Worm (Caenorhabditis elegans) whole organism, L4 larva: Measurements from ENCODE around the gene exos-4.1.
A peak's percentile ranks its signal among the peaks of the same experiment; 100 is the strongest.

Experiments
- F10B5.3 ChIP-seq: sonication (generic microtip); optimal IDR thresholded peaks from 2 replicates; lab custom pipeline; 2016; ENCODE audit warnings: mild to moderate bottlenecking, missing genetic modification characterization, missing compliant biosample characterization
- F49E8.2 ChIP-seq: sonication (generic microtip); optimal IDR thresholded peaks from 2 replicates; lab custom pipeline; 2016; ENCODE audit warnings: missing compliant biosample characterization, mild to moderate bottlenecking, missing genetic modification characterization, borderline replicate concordance
- R02D3.7 ChIP-seq: fragments of 150-350 bp; sonication (generic microtip); optimal IDR thresholded peaks from 3 replicates; lab custom pipeline; 2014; ENCODE audit warnings: missing biosample characterization, missing genetic modification characterization
- T26A8.4 ChIP-seq: fragments of 200-800 bp; sonication (Bioruptor generic); IDR thresholded peaks from 2 replicates; pipeline ENCODE4 v1.3.6; 2022; ENCODE audit warnings: missing genetic modification characterization, missing compliant biosample characterization
- ZK546.5 ChIP-seq, 2 experiments: sonication (generic microtip); optimal IDR thresholded peaks; 2 replicates each; lab custom pipeline; 2017; ENCODE audit warnings: missing biosample characterization in 2 of 2, missing genetic modification characterization in 2 of 2
- aha-1 ChIP-seq: fragments of 150-350 bp; peaks from one replicate; lab custom pipeline; 2014; ENCODE audit warnings: missing biosample characterization, missing genetic modification characterization
- ama-1 ChIP-seq: fragments of 150-350 bp; optimal IDR thresholded peaks from 2 replicates; lab custom pipeline; 2014; ENCODE audit warnings: inconsistent platforms, mixed read lengths
- ces-1 ChIP-seq: fragments of 150-350 bp; sonication (generic microtip); optimal IDR thresholded peaks from 4 replicates; lab custom pipeline; 2014; ENCODE audit warnings: missing biosample characterization, missing genetic modification reagents, missing genetic modification characterization
- ctbp-1 ChIP-seq: fragments of 200-800 bp; sonication (Bioruptor generic); IDR thresholded peaks from 2 replicates; pipeline ENCODE4 v1.3.6; 2022; ENCODE audit warnings: missing genetic modification reagents, missing genetic modification characterization, missing compliant biosample characterization
- daf-16 ChIP-seq, 3 experiments: sonication (generic microtip); optimal IDR thresholded peaks; 2 replicates each; lab custom pipeline; 2016 to 2017; ENCODE audit warnings: missing genetic modification characterization in 3 of 3, missing genetic modification reagents in 3 of 3, mild to moderate bottlenecking in 2 of 3, missing compliant biosample characterization in 2 of 3, missing biosample characterization in 1 of 3, moderate library complexity in 1 of 3
- dmd-6 ChIP-seq: fragments of 200-800 bp; sonication (Bioruptor generic); IDR thresholded peaks from 2 replicates; pipeline ENCODE4 v1.3.6; 2022; ENCODE audit warnings: missing genetic modification reagents, missing genetic modification characterization, missing compliant biosample characterization
- dmd-8 ChIP-seq: fragments of 200-800 bp; sonication (Bioruptor generic); IDR thresholded peaks from 2 replicates; pipeline ENCODE4 v1.3.6; 2022; ENCODE audit warnings: missing genetic modification characterization, missing compliant biosample characterization
- dmd-9 ChIP-seq: fragments of 200-800 bp; sonication (Bioruptor generic); IDR thresholded peaks from 2 replicates; pipeline ENCODE4 v1.3.6; 2022; ENCODE audit warnings: missing genetic modification reagents, missing genetic modification characterization, missing compliant biosample characterization
- dve-1 ChIP-seq: sonication (generic microtip); optimal IDR thresholded peaks from 2 replicates; lab custom pipeline; 2017; ENCODE audit warnings: antibody characterized with exemption, mild to moderate bottlenecking, missing genetic modification characterization, missing compliant biosample characterization; ENCODE audit not compliant: insufficient read depth
- egl-27 ChIP-seq: sonication (generic microtip); optimal IDR thresholded peaks from 3 replicates; lab custom pipeline; 2017; ENCODE audit warnings: missing biosample characterization, missing genetic modification reagents, missing genetic modification characterization
- egl-43 ChIP-seq: fragments of 200-800 bp; sonication (Bioruptor generic); IDR thresholded peaks from 2 replicates; pipeline ENCODE4 v1.3.6; 2022; ENCODE audit warnings: missing genetic modification reagents, missing genetic modification characterization, missing compliant biosample characterization
- fkh-10 ChIP-seq: fragments of 150-350 bp; optimal IDR thresholded peaks from 2 replicates; lab custom pipeline; 2014; ENCODE audit warnings: missing biosample characterization, missing genetic modification reagents, missing genetic modification characterization
- gei-8 ChIP-seq: fragments of 200-800 bp; sonication (Bioruptor generic); optimal IDR thresholded peaks from 2 replicates; lab custom pipeline; 2018; ENCODE audit warnings: mild to moderate bottlenecking, missing genetic modification characterization, missing compliant biosample characterization
- hlh-30 ChIP-seq: sonication (generic microtip); optimal IDR thresholded peaks from 2 replicates; lab custom pipeline; 2017; ENCODE audit warnings: antibody characterized with exemption, mild to moderate bottlenecking, missing genetic modification characterization, missing compliant biosample characterization; ENCODE audit not compliant: insufficient read depth
- hmg-1.1 ChIP-seq: fragments of 200-800 bp; sonication (Bioruptor generic); IDR thresholded peaks from 2 replicates; pipeline ENCODE4 v1.3.6; 2022; ENCODE audit warnings: missing genetic modification reagents, missing genetic modification characterization, missing compliant biosample characterization
- lin-38 ChIP-seq: fragments of 200-800 bp; sonication (Bioruptor generic); IDR thresholded peaks from 2 replicates; pipeline ENCODE4 v1.3.6; 2022; ENCODE audit warnings: missing genetic modification reagents, missing genetic modification characterization, missing compliant biosample characterization
- lir-3 ChIP-seq: sonication (generic microtip); optimal IDR thresholded peaks from 2 replicates; lab custom pipeline; 2016; ENCODE audit warnings: mild to moderate bottlenecking, missing genetic modification characterization, missing compliant biosample characterization
- madf-5 ChIP-seq, 2 experiments: fragments of 200-800 bp; sonication (Bioruptor generic); IDR thresholded peaks; 2 replicates each; pipeline ENCODE4 v1.3.6; 2022; ENCODE audit warnings: missing compliant biosample characterization in 2 of 2, missing genetic modification characterization in 2 of 2
- mes-2 ChIP-seq: sonication (generic microtip); optimal IDR thresholded peaks from 2 replicates; lab custom pipeline; 2016; ENCODE audit warnings: missing genotype, mild to moderate bottlenecking, missing genetic modification characterization, missing compliant biosample characterization; ENCODE audit not compliant: poor library complexity, severe bottlenecking
- mxl-2 ChIP-seq: fragments of 200-800 bp; sonication (Bioruptor generic); conservative IDR thresholded peaks from 2 replicates; pipeline ENCODE4 v1.3.6; 2022; ENCODE audit warnings: missing genetic modification reagents, missing genetic modification characterization, missing compliant biosample characterization
- nhr-111 ChIP-seq: fragments of 200-800 bp; sonication (Bioruptor generic); optimal IDR thresholded peaks from 2 replicates; lab custom pipeline; 2018; ENCODE audit warnings: mild to moderate bottlenecking, missing genetic modification characterization, missing compliant biosample characterization
- nhr-28 ChIP-seq: fragments of 150-350 bp; optimal IDR thresholded peaks from 2 replicates; lab custom pipeline; 2014; ENCODE audit warnings: missing biosample characterization, missing genetic modification characterization
- nhr-42 ChIP-seq: fragments of 200-800 bp; sonication (Bioruptor generic); IDR thresholded peaks from 2 replicates; pipeline ENCODE4 v1.3.6; 2022; ENCODE audit warnings: missing genetic modification characterization, missing compliant biosample characterization
- nhr-77 ChIP-seq: fragments of 150-350 bp; optimal IDR thresholded peaks from 2 replicates; lab custom pipeline; 2014; ENCODE audit warnings: missing biosample characterization, missing genetic modification characterization
- rbr-2 ChIP-seq: sonication (generic microtip); optimal IDR thresholded peaks from 2 replicates; lab custom pipeline; 2016; ENCODE audit warnings: missing genotype, missing genetic modification characterization, missing compliant biosample characterization
- sdz-12 ChIP-seq: fragments of 200-800 bp; sonication (Bioruptor generic); optimal IDR thresholded peaks from 2 replicates; lab custom pipeline; 2018; ENCODE audit warnings: mild to moderate bottlenecking, missing genetic modification characterization, missing compliant biosample characterization
- set-16 ChIP-seq: fragments of 200-800 bp; sonication (Bioruptor generic); IDR thresholded peaks from 2 replicates; pipeline ENCODE4 v1.3.6; 2022; ENCODE audit warnings: missing genetic modification reagents, missing genetic modification characterization, missing compliant biosample characterization
- skn-1 ChIP-seq: fragments of 150-350 bp; optimal IDR thresholded peaks from 2 replicates; lab custom pipeline; 2014; ENCODE audit warnings: missing biosample characterization, missing genetic modification characterization
- spr-1 ChIP-seq: sonication (generic microtip); optimal IDR thresholded peaks from 2 replicates; lab custom pipeline; 2016; ENCODE audit warnings: mild to moderate bottlenecking, missing genetic modification characterization, missing compliant biosample characterization
- unc-130 ChIP-seq: sonication (generic microtip); optimal IDR thresholded peaks from 2 replicates; lab custom pipeline; 2016; ENCODE audit warnings: missing genetic modification reagents, missing genetic modification characterization, missing compliant biosample characterization
- zag-1 ChIP-seq: fragments of 150-350 bp; optimal IDR thresholded peaks from 2 replicates; lab custom pipeline; 2014; ENCODE audit warnings: missing biosample characterization, missing genetic modification characterization
- zfp-2 ChIP-seq: sonication (generic microtip); optimal IDR thresholded peaks from 2 replicates; lab custom pipeline; 2016; ENCODE audit warnings: mild to moderate bottlenecking, missing genetic modification characterization, missing compliant biosample characterization

The exos-4.1 gene

ce11 chrIV:13057418-13057817 is 41.4 kb upstream of the exos-4.1 start, which contains the start of gene scl-2 (continued):
- no peak for TF ChIP-seq gei-8 (GFP tag; lab: Kevin White, UChicago)
- no peak for TF ChIP-seq nhr-42
- peak; percentile 95 for TF ChIP-seq nhr-77
- peak; percentile 95 for TF ChIP-seq nhr-28
- TF ChIP-seq spr-1 = no peak
- no peak for TF ChIP-seq T26A8.4
- no peak for TF ChIP-seq hmg-1.1 (GFP tag; lab: Robert Waterston, UW)
- TF ChIP-seq R02D3.7 (tag; lab: Kevin White, UChicago) = no peak
- no peak for TF ChIP-seq egl-27
- TF ChIP-seq hlh-30 = peak; percentile 70
- no peak for TF ChIP-seq dmd-8 (GFP tag; lab: Robert Waterston, UW)
- no peak for TF ChIP-seq rbr-2 (tag; lab: Kevin White, UChicago)
- TF ChIP-seq fkh-10 = no peak
- no peak for TF ChIP-seq lin-38 (GFP tag; lab: Robert Waterston, UW)
- TF ChIP-seq ama-1 (lab: Kevin White, UChicago) = peak; percentile 50
- TF ChIP-seq skn-1 (tag; lab: Kevin White, UChicago) = no peak
- TF ChIP-seq lir-3 (tag; lab: Kevin White, UChicago) = no peak
- TF ChIP-seq dmd-6 (GFP tag; lab: Robert Waterston, UW) = peak; percentile 92
- no peak for TF ChIP-seq F10B5.3 (tag; lab: Kevin White, UChicago)
- TF ChIP-seq nhr-111 (GFP tag; lab: Kevin White, UChicago) = no peak
- TF ChIP-seq daf-16 (GFP tag; optimal IDR thresholded peaks at IDR 0.05; lab: Kevin White, UChicago) = no peak
- TF ChIP-seq daf-16 (tag; optimal IDR thresholded peaks at IDR 0.05; lab: Kevin White, UChicago) = peak; percentile 99
- peak; percentile 88 for TF ChIP-seq dve-1 (tag; lab: Kevin White, UChicago)
- peak; percentile 20 for TF ChIP-seq mes-2 (tag; lab: Kevin White, UChicago)
- TF ChIP-seq dmd-9 (GFP tag; lab: Robert Waterston, UW) = no peak
- no peak for TF ChIP-seq madf-5 (GFP tag; IDR thresholded peaks at IDR 0.05; lab: Robert Waterston, UW)
- TF ChIP-seq F49E8.2 = no peak
- TF ChIP-seq unc-130 = no peak
- no peak for TF ChIP-seq mxl-2 (GFP tag; lab: Robert Waterston, UW)
- TF ChIP-seq sdz-12 (GFP tag; lab: Kevin White, UChicago) = no peak
- no peak for TF ChIP-seq egl-43 (GFP tag; lab: Robert Waterston, UW)
- TF ChIP-seq zag-1 (tag; lab: Kevin White, UChicago) = no peak

- TF ChIP-seq ZK546.5 (tag; optimal IDR thresholded peaks at IDR 0.05; lab: Kevin White, UChicago) = no peak
- peak; percentile 20 for TF ChIP-seq aha-1 (tag; lab: Kevin White, UChicago)
- no peak for TF ChIP-seq sdz-12 (GFP tag; lab: Kevin White, UChicago)
- TF ChIP-seq, all 104 proteins: peak for 1
Observed at ce11 chrIV:13059284-13059683, 39.5 kb upstream of the exos-4.1 start, which contains the start of gene scl-3. TSS of gene scl-3 (plus strand) at chrIV:13059584.

- TF ChIP-seq zfp-2 (tag; lab: Kevin White, UChicago) (no peak), nhr-28 (no peak), ces-1 (GFP tag; lab: Kevin White, UChicago) (no peak)
Observed at ce11 chrIV:13063714-13064113, 35.1 kb upstream of the exos-4.1 start, which contains the start of gene scl-5. TSS of gene scl-5 (plus strand) at chrIV:13064014.

- peak; percentile 68; the same call in 1 of the 2 replicates for TF ChIP-seq set-16 (GFP tag; lab: Robert Waterston, UW)
- TF ChIP-seq aha-1 (tag; lab: Kevin White, UChicago) = peak; percentile 80
- 0 out of 2 replicates have a peak, but pooled peaks have one; percentile 36 for TF ChIP-seq egl-43 (GFP tag; lab: Robert Waterston, UW)
- no peak for TF ChIP-seq ctbp-1 (GFP tag; lab: Robert Waterston, UW)
Observed at ce11 chrIV:13066044-13066443, 32.8 kb upstream of the exos-4.1 start.
